Fruit fly (Drosophila melanogaster) whole organism, embryonic: ENCODE results near the gene CG6178.

Experiments
- ATbp ChIP-seq: fragments of 200-800 bp; sonication (Bioruptor generic); optimal IDR thresholded peaks from 2 replicates; lab custom pipeline; 2017; ENCODE audit warnings: missing biosample characterization, mild to moderate bottlenecking, missing genetic modification characterization, missing genetic modification reagents
- Bteb2 ChIP-seq: fragments of 200-800 bp; sonication (Bioruptor generic); optimal IDR thresholded peaks from 2 replicates; lab custom pipeline; 2016; ENCODE audit warnings: missing biosample characterization, missing genetic modification characterization
- CG10267 ChIP-seq: fragments of 200-800 bp; sonication (Bioruptor generic); optimal IDR thresholded peaks from 2 replicates; lab custom pipeline; 2018; ENCODE audit warnings: missing biosample characterization, mild to moderate bottlenecking, missing genetic modification characterization, moderate library complexity
- CG10274 ChIP-seq: fragments of 200-800 bp; sonication (Bioruptor generic); optimal IDR thresholded peaks from 3 replicates; lab custom pipeline; 2017; ENCODE audit warnings: missing biosample characterization, mild to moderate bottlenecking, missing genetic modification characterization
- CG12155 ChIP-seq: fragments of 200-800 bp; sonication (Bioruptor generic); optimal IDR thresholded peaks from 3 replicates; lab custom pipeline; 2016; ENCODE audit warnings: missing biosample characterization, missing genetic modification characterization
- CG1233 ChIP-seq: fragments of 200-800 bp; sonication (Bioruptor generic); optimal IDR thresholded peaks from 4 replicates; lab custom pipeline; 2018; ENCODE audit warnings: missing biosample characterization, mild to moderate bottlenecking, missing genetic modification characterization
- CG12769 ChIP-seq: fragments of 200-800 bp; sonication (Bioruptor generic); optimal IDR thresholded peaks from 2 replicates; lab custom pipeline; 2019; ENCODE audit warnings: missing biosample characterization, mild to moderate bottlenecking, missing genetic modification characterization, moderate library complexity
- CG13296 ChIP-seq: fragments of 200-800 bp; sonication (Bioruptor generic); optimal IDR thresholded peaks from 3 replicates; lab custom pipeline; 2018; ENCODE audit warnings: missing biosample characterization, mild to moderate bottlenecking, missing genetic modification characterization
- CG14441 ChIP-seq: fragments of 200-800 bp; sonication (Bioruptor generic); IDR thresholded peaks from 2 replicates; pipeline ENCODE4 v1.3.6; 2022; ENCODE audit warnings: missing biosample characterization, missing genetic modification characterization
- CG1603 ChIP-seq: fragments of 200-800 bp; sonication (Bioruptor generic); optimal IDR thresholded peaks from 2 replicates; lab custom pipeline; 2019; ENCODE audit warnings: missing biosample characterization, mild to moderate bottlenecking, missing genetic modification characterization, moderate library complexity
- CG17359 ChIP-seq: fragments of 200-800 bp; sonication (Bioruptor generic); optimal IDR thresholded peaks from 3 replicates; lab custom pipeline; 2018; ENCODE audit warnings: missing biosample characterization, mild to moderate bottlenecking, missing genetic modification characterization, moderate library complexity
- CG17612 ChIP-seq: fragments of 200-800 bp; sonication (Bioruptor generic); IDR thresholded peaks from 2 replicates; pipeline ENCODE4 v1.3.6; 2022; ENCODE audit warnings: missing biosample characterization, missing genetic modification characterization
- CG2116 ChIP-seq: fragments of 200-800 bp; sonication (Bioruptor generic); optimal IDR thresholded peaks from 3 replicates; lab custom pipeline; 2018; ENCODE audit warnings: missing biosample characterization, mild to moderate bottlenecking, missing genetic modification characterization
- CG2199 ChIP-seq: fragments of 200-800 bp; sonication (Bioruptor generic); IDR thresholded peaks from 3 replicates; pipeline ENCODE4 v1.3.6; 2022; ENCODE audit warnings: missing biosample characterization, missing genetic modification characterization
- CG30403 ChIP-seq: fragments of 200-800 bp; sonication (Bioruptor generic); optimal IDR thresholded peaks from 3 replicates; lab custom pipeline; 2016; ENCODE audit warnings: missing biosample characterization, missing genetic modification characterization
- CG3163 ChIP-seq: fragments of 200-800 bp; sonication (Bioruptor generic); optimal IDR thresholded peaks from 3 replicates; lab custom pipeline; 2016; ENCODE audit warnings: missing biosample characterization, missing genetic modification characterization
- CG42726 ChIP-seq: fragments of 200-800 bp; sonication (Bioruptor generic); IDR thresholded peaks from 2 replicates; pipeline ENCODE4 v1.3.6; 2022; ENCODE audit warnings: missing biosample characterization, missing genetic modification characterization; ENCODE audit not compliant: partially characterized antibody
- CG5180 ChIP-seq: fragments of 200-800 bp; sonication (Bioruptor generic); optimal IDR thresholded peaks from 3 replicates; lab custom pipeline; 2017; ENCODE audit warnings: missing biosample characterization, missing genetic modification characterization, mild to moderate bottlenecking, moderate library complexity, missing genetic modification reagents
- CG6254 ChIP-seq: fragments of 200-800 bp; sonication (Bioruptor generic); optimal IDR thresholded peaks from 3 replicates; lab custom pipeline; 2017; ENCODE audit warnings: mild to moderate bottlenecking, missing biosample characterization, missing genetic modification reagents, missing genetic modification characterization
- CG6272 ChIP-seq: fragments of 200-800 bp; sonication (Bioruptor generic); IDR thresholded peaks from 2 replicates; pipeline ENCODE4 v1.3.6; 2022; ENCODE audit warnings: missing biosample characterization, missing genetic modification characterization
- CG7786 ChIP-seq: fragments of 200-800 bp; sonication (Bioruptor generic); optimal IDR thresholded peaks from 2 replicates; lab custom pipeline; 2016; ENCODE audit warnings: missing biosample characterization, missing genetic modification characterization
- CG7928 ChIP-seq: fragments of 200-800 bp; sonication (Bioruptor generic); optimal IDR thresholded peaks from 2 replicates; lab custom pipeline; 2017; ENCODE audit warnings: missing biosample characterization, mild to moderate bottlenecking, missing genetic modification characterization
- CG7987 ChIP-seq: fragments of 200-800 bp; sonication (Bioruptor generic); optimal IDR thresholded peaks from 2 replicates; lab custom pipeline; 2018; ENCODE audit warnings: missing biosample characterization, mild to moderate bottlenecking, missing genetic modification characterization, moderate library complexity
- CG8089 ChIP-seq: fragments of 200-800 bp; sonication (Bioruptor generic); optimal IDR thresholded peaks from 3 replicates; lab custom pipeline; 2016; ENCODE audit warnings: missing biosample characterization, missing genetic modification characterization
- Drgx ChIP-seq: fragments of 200-800 bp; sonication (Bioruptor generic); IDR thresholded peaks from 2 replicates; pipeline ENCODE4 v1.3.6; 2022; ENCODE audit warnings: missing biosample characterization, missing genetic modification characterization
- HLHmδ ChIP-seq: fragments of 200-800 bp; sonication (Bioruptor generic); optimal IDR thresholded peaks from 2 replicates; lab custom pipeline; 2018; ENCODE audit warnings: missing biosample characterization, mild to moderate bottlenecking, missing genetic modification characterization, moderate library complexity
- HmgD ChIP-seq: fragments of 200-800 bp; sonication (Bioruptor generic); optimal IDR thresholded peaks from 3 replicates; lab custom pipeline; 2016; ENCODE audit warnings: missing biosample characterization, missing genetic modification characterization
- Hr3 ChIP-seq: fragments of 200-800 bp; sonication (Bioruptor generic); optimal IDR thresholded peaks from 3 replicates; lab custom pipeline; 2016; ENCODE audit warnings: missing biosample characterization, missing genetic modification characterization
- Optix ChIP-seq: fragments of 200-800 bp; sonication (Bioruptor generic); IDR thresholded peaks from 3 replicates; pipeline ENCODE4 v1.3.6; 2022; ENCODE audit warnings: missing biosample characterization, missing genetic modification characterization
- Poxn ChIP-seq: fragments of 200-800 bp; sonication (Bioruptor generic); IDR thresholded peaks from 2 replicates; pipeline ENCODE4 v1.3.6; 2022; ENCODE audit warnings: missing biosample characterization, missing genetic modification characterization
- Vsx1 ChIP-seq: fragments of 200-800 bp; sonication (Bioruptor generic); optimal IDR thresholded peaks from 2 replicates; lab custom pipeline; 2017; ENCODE audit warnings: missing biosample characterization, mild to moderate bottlenecking, missing genetic modification characterization, missing genetic modification reagents
- amos ChIP-seq: fragments of 200-800 bp; sonication (Bioruptor generic); IDR thresholded peaks from 2 replicates; pipeline ENCODE4 v1.3.6; 2022; ENCODE audit warnings: missing biosample characterization, missing genetic modification characterization; ENCODE audit not compliant: partially characterized antibody
- ems ChIP-seq: fragments of 200-800 bp; sonication (Bioruptor generic); optimal IDR thresholded peaks from 3 replicates; lab custom pipeline; 2016; ENCODE audit warnings: missing biosample characterization, missing genetic modification characterization
- esg ChIP-seq: fragments of 200-800 bp; sonication (Bioruptor generic); conservative IDR thresholded peaks from 2 replicates; pipeline ENCODE4 v1.3.6; 2022; ENCODE audit warnings: missing biosample characterization, missing genetic modification characterization
- exex ChIP-seq: fragments of 200-800 bp; sonication (Bioruptor generic); optimal IDR thresholded peaks from 4 replicates; lab custom pipeline; 2018; ENCODE audit warnings: missing biosample characterization, mild to moderate bottlenecking, missing genetic modification characterization, moderate library complexity
- gem ChIP-seq: fragments of 200-800 bp; sonication (Bioruptor generic); optimal IDR thresholded peaks from 2 replicates; lab custom pipeline; 2019; ENCODE audit warnings: missing biosample characterization, mild to moderate bottlenecking, missing genetic modification characterization, moderate library complexity
- hkb ChIP-seq, 2 experiments: fragments of 200-800 bp in 1 of 2; fragments of >200 bp in 1 of 2; sonication (Bioruptor generic) in 1 of 2; IDR thresholded peaks in 1 of 2; optimal IDR thresholded peaks in 1 of 2; 2 replicates each; pipeline versions ENCODE4 v1.3.6 to Lab custom; 2017 to 2022; ENCODE audit warnings: missing biosample characterization in 1 of 2, missing genetic modification characterization in 1 of 2
- mam ChIP-seq: fragments of 200-800 bp; sonication (Bioruptor generic); optimal IDR thresholded peaks from 3 replicates; lab custom pipeline; 2016; ENCODE audit warnings: missing biosample characterization, missing genetic modification characterization
- nau ChIP-seq: fragments of 200-800 bp; sonication (Bioruptor generic); optimal IDR thresholded peaks from 3 replicates; lab custom pipeline; 2017; ENCODE audit warnings: missing biosample characterization, mild to moderate bottlenecking, missing genetic modification characterization, missing genetic modification reagents
- nmo ChIP-seq: fragments of 200-800 bp; sonication (Bioruptor generic); optimal IDR thresholded peaks from 2 replicates; lab custom pipeline; 2018; ENCODE audit warnings: missing biosample characterization, mild to moderate bottlenecking, missing genetic modification characterization, moderate library complexity
- phol ChIP-seq: fragments of 200-800 bp; sonication (Bioruptor generic); optimal IDR thresholded peaks from 3 replicates; lab custom pipeline; 2018; ENCODE audit warnings: missing biosample characterization, mild to moderate bottlenecking, missing genetic modification characterization, moderate library complexity
- pum ChIP-seq: fragments of 200-800 bp; sonication (Bioruptor generic); optimal IDR thresholded peaks from 2 replicates; lab custom pipeline; 2016; ENCODE audit warnings: missing biosample characterization, missing genetic modification characterization
- row ChIP-seq: fragments of 200-800 bp; sonication (Bioruptor generic); IDR thresholded peaks from 3 replicates; pipeline ENCODE4 v1.3.6; 2022; ENCODE audit warnings: missing biosample characterization, missing genetic modification characterization
- scrt ChIP-seq: fragments of 200-800 bp; sonication (Bioruptor generic); optimal IDR thresholded peaks from 2 replicates; lab custom pipeline; 2018; ENCODE audit warnings: missing biosample characterization, mild to moderate bottlenecking, missing genetic modification characterization, moderate library complexity
- sqz ChIP-seq: fragments of 200-800 bp; sonication (Bioruptor generic); optimal IDR thresholded peaks from 3 replicates; lab custom pipeline; 2018; ENCODE audit warnings: missing biosample characterization, mild to moderate bottlenecking, missing genetic modification characterization
- stc ChIP-seq: fragments of 200-800 bp; sonication (Bioruptor generic); IDR thresholded peaks from 2 replicates; pipeline ENCODE4 v1.3.6; 2022; ENCODE audit warnings: missing biosample characterization, missing genetic modification characterization
- tin ChIP-seq: fragments of 200-800 bp; sonication (Bioruptor generic); optimal IDR thresholded peaks from 3 replicates; lab custom pipeline; 2016; ENCODE audit warnings: missing biosample characterization, missing genetic modification characterization
- usp ChIP-seq: fragments of >200 bp; optimal IDR thresholded peaks from 2 replicates; lab custom pipeline; 2017; ENCODE audit warnings: missing biosample characterization, missing genetic modification characterization

CG6178 gene

DNA sequence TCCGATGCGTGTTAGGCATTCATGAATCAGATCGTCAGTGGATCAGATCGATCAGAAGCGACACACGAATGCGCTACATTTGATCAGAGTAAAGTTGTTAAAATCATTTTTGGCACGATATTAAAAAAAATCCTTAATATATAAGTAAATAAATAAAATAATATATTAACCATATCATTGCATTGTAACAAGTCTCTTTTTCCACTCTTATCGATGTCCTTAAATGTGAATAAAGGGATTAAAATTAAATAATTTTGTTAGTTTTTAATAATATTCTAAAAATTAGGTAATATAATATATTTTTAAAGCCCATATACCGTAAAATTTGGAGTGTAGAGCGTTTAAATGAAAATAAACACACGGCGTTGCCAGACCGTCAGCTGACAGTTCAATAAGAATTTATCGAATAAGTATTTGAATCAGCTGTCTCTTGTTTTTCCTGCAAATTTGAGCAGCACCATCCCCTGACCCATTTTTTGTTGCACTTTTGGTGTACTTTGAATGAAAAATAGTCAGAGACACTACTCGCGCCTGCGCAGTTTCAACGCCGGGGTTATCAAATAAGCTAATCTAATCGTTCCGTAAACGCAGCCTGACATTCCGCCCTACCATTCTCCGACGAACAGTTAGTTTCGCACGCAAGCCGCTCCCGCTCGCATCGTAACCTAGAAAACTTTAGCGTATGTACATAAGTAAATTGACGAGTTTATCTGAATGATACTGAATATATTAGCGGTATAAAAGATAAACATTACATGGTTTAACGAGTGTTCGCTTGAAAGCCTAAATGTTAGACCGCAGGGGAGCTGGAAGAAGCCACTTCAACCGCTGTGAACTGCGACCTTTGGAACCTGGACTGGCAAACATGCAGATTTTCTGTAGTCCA lies at the start of gene CG6178, which contains the start of gene p38a:
CG6178 (plus strand) TSS at position 424 of the 886 bp plus-strand sequence.
p38a (minus strand) TSS at position 398 of the 886 bp plus-strand sequence.
- TF ChIP-seq CG6254 (GFP tag; lab: Kevin White, UChicago) (peak; percentile 88), ATbp (GFP tag; lab: Kevin White, UChicago) (peak; percentile 93), hkb (optimal IDR thresholded peaks at IDR 0.05; lab: Kevin White, UChicago) (no peak), hkb (GFP tag; IDR thresholded peaks at IDR 0.05; lab: Robert Waterston, UW) (peak; percentile 97), nau (GFP tag; lab: Kevin White, UChicago) (no peak), Drgx (GFP tag; lab: Robert Waterston, UW) (peak; percentile 98), CG17612 (GFP tag; lab: Robert Waterston, UW) (peak; percentile 91), scrt (GFP tag; lab: Kevin White, UChicago) (peak; percentile 94), CG8089 (GFP tag; lab: Kevin White, UChicago) (no peak), usp (no peak), CG12155 (GFP tag; lab: Kevin White, UChicago) (peak; percentile 91), nmo (GFP tag; lab: Kevin White, UChicago) (peak; percentile 99), CG7987 (peak; percentile 89), Optix (GFP tag; lab: Robert Waterston, UW) (peak; percentile 90), CG17359 (tag; lab: Kevin White, UChicago) (peak; percentile 97), Vsx1 (GFP tag; lab: Kevin White, UChicago) (peak; percentile 89), CG5180 (GFP tag; lab: Kevin White, UChicago) (peak; percentile 84), sqz (peak; percentile 91), esg (GFP tag; lab: Robert Waterston, UW) (peak; percentile 97), ems (peak; percentile 36), pum (GFP tag; lab: Kevin White, UChicago) (peak; percentile 35), CG12769 (tag; lab: Kevin White, UChicago) (peak; percentile 16), CG3163 (GFP tag; lab: Kevin White, UChicago) (peak; percentile 14), HmgD (GFP tag; lab: Kevin White, UChicago) (no peak), CG1603 (peak; percentile 42), amos (GFP tag; lab: Robert Waterston, UW) (no peak), CG42726 (GFP tag; lab: Robert Waterston, UW) (no peak), Bteb2 (GFP tag; lab: Kevin White, UChicago) (peak; percentile 21), CG14441 (GFP tag; lab: Robert Waterston, UW) (peak; percentile 97), CG30403 (GFP tag; lab: Kevin White, UChicago) (peak; percentile 95), CG1233 (GFP tag; lab: Kevin White, UChicago) (peak; percentile 97), exex (tag; lab: Kevin White, UChicago) (peak; percentile 89), stc (GFP tag; lab: Robert Waterston, UW) (peak; percentile 97), CG7928 (GFP tag; lab: Kevin White, UChicago) (peak; percentile 74), CG7786 (GFP tag; lab: Kevin White, UChicago) (peak; percentile 67), CG2199 (GFP tag; lab: Robert Waterston, UW) (peak; percentile 92), row (GFP tag; lab: Robert Waterston, UW) (peak; percentile 97), phol (peak; percentile 98), mam (peak; percentile 72), CG13296 (peak; percentile 98), CG6272 (GFP tag; lab: Robert Waterston, UW) (peak; percentile 94), Hr3 (peak; percentile 99), CG10267 (peak; percentile 94), CG10274 (GFP tag; lab: Kevin White, UChicago) (peak; percentile 99), gem (tag; lab: Kevin White, UChicago) (peak; percentile 99), HLHmδ (GFP tag; lab: Kevin White, UChicago) (no peak), Poxn (peak; percentile 88), CG2116 (peak; percentile 79), tin (GFP tag; lab: Kevin White, UChicago) (peak; percentile 92)
